Worm (Caenorhabditis elegans) whole organism, L2 larva: ENCODE results near the gene ins-2.

Source experiments
- C34F6.9 ChIP-seq: fragments of 150-350 bp; optimal IDR thresholded peaks from 2 replicates; lab custom pipeline; 2014; ENCODE audit warnings: missing biosample characterization, missing genetic modification characterization
- F13H6.1 ChIP-seq: sonication (generic microtip); optimal IDR thresholded peaks from 2 replicates; lab custom pipeline; 2016; ENCODE audit warnings: missing genetic modification characterization, missing compliant biosample characterization
- R02D3.7 ChIP-seq: fragments of 150-350 bp; optimal IDR thresholded peaks from 2 replicates; lab custom pipeline; 2014; ENCODE audit warnings: missing biosample characterization, missing genetic modification characterization
- Y55F3AM.14 ChIP-seq: fragments of 200-800 bp; sonication (Bioruptor generic); optimal IDR thresholded peaks from 2 replicates; lab custom pipeline; 2018; ENCODE audit warnings: mild to moderate bottlenecking, missing genetic modification characterization, missing compliant biosample characterization
- aly-2 ChIP-seq: fragments of 150-350 bp; optimal IDR thresholded peaks from 2 replicates; lab custom pipeline; 2014; ENCODE audit warnings: missing biosample characterization, missing genetic modification characterization
- ama-1 ChIP-seq: fragments of 150-350 bp; optimal IDR thresholded peaks from 2 replicates; lab custom pipeline; 2018; ENCODE audit warnings: inconsistent platforms
- blmp-1 ChIP-seq: sonication (generic microtip); optimal IDR thresholded peaks from 2 replicates; lab custom pipeline; 2017; ENCODE audit warnings: missing genetic modification characterization, mild to moderate bottlenecking, missing compliant biosample characterization, antibody characterized with exemption, moderate library complexity; ENCODE audit not compliant: insufficient read depth
- dmd-4 ChIP-seq: sonication (generic microtip); optimal IDR thresholded peaks from 2 replicates; lab custom pipeline; 2017; ENCODE audit warnings: missing biosample characterization, missing genetic modification characterization
- elt-3 ChIP-seq: sonication (generic microtip); optimal IDR thresholded peaks from 2 replicates; lab custom pipeline; 2017; ENCODE audit warnings: missing biosample characterization, missing genetic modification characterization
- fos-1 ChIP-seq: fragments of 150-350 bp; optimal IDR thresholded peaks from 2 replicates; lab custom pipeline; 2014; ENCODE audit warnings: missing biosample characterization, missing genetic modification characterization
- gmeb-1 ChIP-seq: fragments of 150-350 bp; optimal IDR thresholded peaks from 2 replicates; lab custom pipeline; 2014; ENCODE audit warnings: missing biosample characterization, missing genetic modification characterization
- lin-11 ChIP-seq: fragments of 150-350 bp; sonication (generic microtip); optimal IDR thresholded peaks from 2 replicates; lab custom pipeline; 2014; ENCODE audit warnings: missing biosample characterization, missing genetic modification characterization, inconsistent platforms, mixed read lengths
- lin-13 ChIP-seq: fragments of 150-350 bp; optimal IDR thresholded peaks from 2 replicates; lab custom pipeline; 2014; ENCODE audit warnings: missing biosample characterization, missing genetic modification reagents, missing genetic modification characterization
- lin-39 ChIP-seq: fragments of 150-350 bp; optimal IDR thresholded peaks from 2 replicates; lab custom pipeline; 2014; ENCODE audit warnings: missing biosample characterization, missing genetic modification reagents, missing genetic modification characterization
- lsy-2 ChIP-seq, 2 experiments: fragments of 150-350 bp in 1 of 2; sonication (generic microtip) in 1 of 2; optimal IDR thresholded peaks; 2 replicates each; lab custom pipeline; 2014 to 2017; ENCODE audit warnings: missing biosample characterization in 2 of 2, missing genetic modification characterization in 2 of 2
- mab-5 ChIP-seq: fragments of 150-350 bp; optimal IDR thresholded peaks from 2 replicates; lab custom pipeline; 2014; ENCODE audit warnings: missing biosample characterization, missing genetic modification characterization
- mbf-1 ChIP-seq: sonication (generic microtip); optimal IDR thresholded peaks from 2 replicates; lab custom pipeline; 2017; ENCODE audit warnings: missing biosample characterization, missing genetic modification characterization
- mdl-1 ChIP-seq, 2 experiments: fragments of 150-350 bp in 1 of 2; sonication (generic microtip) in 1 of 2; optimal IDR thresholded peaks; 2 replicates each; lab custom pipeline; 2017; ENCODE audit warnings: missing biosample characterization in 2 of 2, missing genetic modification characterization in 2 of 2
- nhr-10 ChIP-seq: sonication (generic microtip); optimal IDR thresholded peaks from 2 replicates; lab custom pipeline; 2017; ENCODE audit warnings: missing biosample characterization, missing genetic modification characterization
- nhr-11 ChIP-seq: fragments of 150-350 bp; optimal IDR thresholded peaks from 2 replicates; lab custom pipeline; 2014; ENCODE audit warnings: missing biosample characterization, missing genetic modification characterization
- nhr-12 ChIP-seq: fragments of 150-350 bp; optimal IDR thresholded peaks from 2 replicates; lab custom pipeline; 2014; ENCODE audit warnings: missing biosample characterization, missing genetic modification characterization
- nhr-129 ChIP-seq: fragments of 150-350 bp; optimal IDR thresholded peaks from 2 replicates; lab custom pipeline; 2014; ENCODE audit warnings: missing biosample characterization, missing genetic modification characterization
- nhr-21 ChIP-seq: fragments of 150-350 bp; optimal IDR thresholded peaks from 2 replicates; lab custom pipeline; 2014; ENCODE audit warnings: missing biosample characterization, missing genetic modification characterization
- nhr-77 ChIP-seq: fragments of 150-350 bp; optimal IDR thresholded peaks from 2 replicates; lab custom pipeline; 2014; ENCODE audit warnings: missing biosample characterization, missing genetic modification characterization
- sem-4 ChIP-seq: fragments of 150-350 bp; optimal IDR thresholded peaks from 2 replicates; lab custom pipeline; 2014; ENCODE audit warnings: missing biosample characterization, missing genetic modification reagents, missing genetic modification characterization
- skn-1 ChIP-seq: sonication (generic microtip); optimal IDR thresholded peaks from 2 replicates; lab custom pipeline; 2017; ENCODE audit warnings: missing biosample characterization, missing genetic modification characterization
- sma-3 ChIP-seq: sonication (generic microtip); optimal IDR thresholded peaks from 2 replicates; lab custom pipeline; 2016; ENCODE audit warnings: missing genetic modification reagents, missing genetic modification characterization, missing compliant biosample characterization
- sma-9 ChIP-seq, 2 experiments: fragments of 150-350 bp in 1 of 2; sonication (generic microtip) in 1 of 2; optimal IDR thresholded peaks; 2 replicates each; lab custom pipeline; 2014 to 2016; ENCODE audit warnings: missing genetic modification characterization in 2 of 2, mild to moderate bottlenecking in 1 of 2, missing biosample characterization in 1 of 2, missing compliant biosample characterization in 1 of 2, missing genetic modification reagents in 1 of 2, moderate library complexity in 1 of 2
- snpc-4 ChIP-seq: fragments of 150-350 bp; optimal IDR thresholded peaks from 2 replicates; lab custom pipeline; 2014; ENCODE audit warnings: missing biosample characterization, missing genetic modification characterization
- unc-39 ChIP-seq: fragments of 150-350 bp; optimal IDR thresholded peaks from 2 replicates; lab custom pipeline; 2014; ENCODE audit warnings: missing biosample characterization, missing genetic modification characterization
- unc-55 ChIP-seq: fragments of 150-350 bp; sonication (generic microtip); optimal IDR thresholded peaks from 3 replicates; lab custom pipeline; 2014; ENCODE audit warnings: missing biosample characterization, missing genetic modification reagents, missing genetic modification characterization
- unc-62 ChIP-seq: fragments of 150-350 bp; optimal IDR thresholded peaks from 2 replicates; lab custom pipeline; 2014; ENCODE audit warnings: missing biosample characterization, missing genetic modification reagents, missing genetic modification characterization
- zag-1 ChIP-seq: fragments of 150-350 bp; optimal IDR thresholded peaks from 2 replicates; lab custom pipeline; 2014; ENCODE audit warnings: missing biosample characterization, missing genetic modification characterization
- ztf-1 ChIP-seq: fragments of 200-800 bp; sonication (Bioruptor generic); conservative IDR thresholded peaks from 2 replicates; pipeline ENCODE4 v1.3.6; 2022; ENCODE audit warnings: missing genetic modification characterization, missing compliant biosample characterization
- ztf-4 ChIP-seq: fragments of 150-350 bp; optimal IDR thresholded peaks from 2 replicates; lab custom pipeline; 2014; ENCODE audit warnings: missing biosample characterization, missing genetic modification characterization

Gene ins-2

DNA sequence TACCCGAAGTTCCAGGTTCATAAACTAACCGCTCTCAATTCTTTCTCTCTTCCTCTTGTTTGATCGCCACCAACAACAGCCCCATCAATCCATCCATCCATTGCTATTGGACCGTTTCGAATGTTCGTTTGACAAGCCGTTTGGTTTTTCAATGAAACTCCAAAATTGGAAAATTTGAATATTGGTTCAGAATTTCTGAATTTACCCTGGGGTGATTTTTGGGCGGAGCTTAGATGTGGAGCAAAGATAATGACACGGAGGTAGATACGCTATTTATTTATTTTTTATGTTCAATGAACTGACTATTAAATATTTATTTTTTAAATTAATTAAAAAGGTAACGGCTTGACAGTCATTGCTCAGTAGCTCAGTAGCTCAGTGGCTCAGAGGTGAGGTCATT lies 44.1 kb upstream of the ins-2 start, which contains the start of gene B0034.2:
B0034.2 (minus strand) TSS at position 101 of the 400 bp plus-strand sequence.
- no peak for TF ChIP-seq mdl-1 (tag; optimal IDR thresholded peaks at IDR 0.05; lab: Kevin White, UChicago)
- no peak for TF ChIP-seq nhr-21 (tag; lab: Kevin White, UChicago)

DNA sequence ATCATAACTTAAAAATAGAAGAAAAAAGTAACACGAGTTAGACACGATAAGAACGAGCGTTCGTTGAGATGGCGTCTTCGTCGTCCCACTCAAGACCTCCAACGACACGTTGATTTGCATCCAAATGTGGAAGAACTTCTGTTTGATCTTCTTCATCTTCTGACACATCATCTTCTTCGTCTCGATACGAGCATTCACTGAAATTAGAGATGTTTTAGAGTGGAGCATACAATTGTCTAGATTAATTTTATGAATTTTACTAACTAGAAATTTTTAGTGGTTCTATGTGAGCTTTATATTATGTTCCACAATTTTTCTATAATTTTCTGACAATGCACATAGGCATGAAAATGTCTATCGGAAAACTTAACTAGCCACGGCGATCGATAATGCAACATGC lies 42.5 kb upstream of the ins-2 start:
- no peak for TF ChIP-seq lin-13 (GFP tag; lab: Kevin White, UChicago)
- no peak for TF ChIP-seq ztf-4 (tag; lab: Kevin White, UChicago)
- TF ChIP-seq C34F6.9 (tag; lab: Kevin White, UChicago), result no peak
- TF ChIP-seq zag-1 (tag; lab: Kevin White, UChicago), result no peak
- TF ChIP-seq nhr-12 (tag; lab: Kevin White, UChicago), result no peak
- TF ChIP-seq skn-1 (tag; lab: Kevin White, UChicago), result no peak

DNA sequence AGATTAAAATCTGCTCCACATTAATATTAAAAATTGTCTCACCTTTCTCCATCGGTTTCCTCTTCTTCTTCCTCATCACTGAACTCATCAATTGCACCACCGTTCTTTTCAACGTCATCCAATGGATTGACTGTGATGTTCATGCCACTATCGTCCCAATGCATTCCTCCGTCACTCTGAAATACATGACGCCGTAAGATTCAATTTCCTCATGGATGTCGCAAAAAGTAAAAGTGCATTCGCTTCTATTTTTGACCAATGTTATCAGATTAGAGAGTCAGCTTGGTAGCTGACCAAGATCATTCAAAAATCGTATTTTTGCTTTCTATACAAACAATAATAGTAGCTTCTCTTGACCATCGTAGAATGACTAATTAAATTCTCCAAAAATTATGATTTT lies 41.9 kb upstream of the ins-2 start:
- TF ChIP-seq mbf-1 (tag; lab: Kevin White, UChicago) (no peak), nhr-10 (tag; lab: Kevin White, UChicago) (no peak), snpc-4 (no peak), lin-11 (no peak), zag-1 (tag; lab: Kevin White, UChicago) (no peak), lsy-2 (tag; optimal IDR thresholded peaks at IDR 0.05; lab: Kevin White, UChicago) (no peak), nhr-12 (tag; lab: Kevin White, UChicago) (no peak), C34F6.9 (tag; lab: Kevin White, UChicago) (no peak), R02D3.7 (no peak), mab-5 (tag; lab: Kevin White, UChicago) (no peak), elt-3 (tag; lab: Kevin White, UChicago) (no peak)

DNA sequence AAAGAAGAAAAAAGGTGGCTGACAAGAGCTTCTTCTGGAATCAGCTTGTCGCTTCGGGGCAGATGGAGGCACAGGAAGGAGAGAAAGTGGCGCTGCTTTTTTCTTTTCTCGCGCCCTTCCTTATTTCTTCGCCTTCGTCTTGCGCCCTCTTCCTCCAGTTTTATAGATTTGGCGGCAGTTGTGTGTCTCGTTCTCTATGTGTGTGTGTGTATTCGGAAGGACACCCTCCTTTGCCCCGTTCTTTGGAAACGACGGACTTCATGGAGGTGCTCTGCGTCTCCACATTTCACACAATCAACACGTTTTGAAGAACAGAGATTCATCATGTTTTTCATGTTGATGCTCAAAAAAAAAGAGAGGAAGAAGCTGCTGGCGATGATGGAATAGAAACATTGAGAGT lies 39.6 kb upstream of the ins-2 start:
- TF ChIP-seq F13H6.1 (peak; percentile 29), C34F6.9 (tag; lab: Kevin White, UChicago) (peak; percentile 36), sma-9 (GFP tag; optimal IDR thresholded peaks at IDR 0.05; lab: Kevin White, UChicago) (peak; percentile 22), sma-9 (tag; optimal IDR thresholded peaks at IDR 0.05; lab: Kevin White, UChicago) (no peak), zag-1 (tag; lab: Kevin White, UChicago) (peak; percentile 32), Y55F3AM.14 (GFP tag; lab: Kevin White, UChicago) (peak; percentile 4), unc-55 (peak; percentile 29), nhr-77 (tag; lab: Kevin White, UChicago) (no peak), unc-39 (tag; lab: Kevin White, UChicago) (no peak)

DNA sequence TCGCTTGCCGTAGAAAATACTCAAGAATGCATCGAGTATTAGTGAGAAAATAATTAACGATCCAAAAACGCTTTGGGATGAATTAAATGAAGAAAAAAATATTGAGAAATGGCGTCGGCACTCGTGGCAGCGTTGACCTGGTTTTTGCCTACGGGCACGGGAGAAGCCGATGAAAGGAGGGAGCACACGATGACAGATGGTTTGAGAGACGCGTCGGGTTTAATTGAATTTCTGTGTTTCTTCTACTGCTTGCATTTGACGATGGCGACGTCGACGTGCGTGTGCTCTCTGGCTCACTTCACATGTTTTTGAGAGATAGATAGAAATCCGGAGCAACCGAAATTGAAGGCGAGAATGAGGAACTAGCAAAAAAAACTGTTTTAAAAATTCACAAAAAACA lies 37.7 kb upstream of the ins-2 start:
- TF ChIP-seq lin-39 (no peak), mbf-1 (tag; lab: Kevin White, UChicago) (no peak), aly-2 (tag; lab: Kevin White, UChicago) (no peak), blmp-1 (tag; lab: Kevin White, UChicago) (no peak), mdl-1 (tag; optimal IDR thresholded peaks at IDR 0.05; lab: Kevin White, UChicago) (no peak), sma-9 (GFP tag; optimal IDR thresholded peaks at IDR 0.05; lab: Kevin White, UChicago) (no peak), sma-9 (tag; optimal IDR thresholded peaks at IDR 0.05; lab: Kevin White, UChicago) (no peak), nhr-129 (no peak)
- TF ChIP-seq, all 48 proteins: peak for 0

DNA sequence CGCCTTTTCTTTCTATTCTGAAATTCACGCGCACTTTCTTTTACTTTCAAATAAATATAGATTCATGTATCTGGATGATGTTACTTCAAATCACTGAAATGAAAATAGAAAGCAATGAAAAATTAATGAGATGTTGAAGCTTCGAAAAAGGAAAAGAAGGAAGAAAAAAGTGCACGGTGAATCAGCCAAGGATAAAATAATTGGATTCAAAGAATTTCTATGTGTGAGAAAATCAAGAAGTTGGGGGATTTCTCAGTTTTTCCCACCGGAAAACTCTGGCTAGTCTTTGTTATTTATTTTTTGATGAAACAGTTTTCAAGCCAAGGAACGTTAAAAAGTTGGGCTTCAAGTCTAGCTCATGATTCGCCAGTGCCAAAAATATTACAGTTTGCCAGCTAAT lies 36.6 kb upstream of the ins-2 start:
- TF ChIP-seq lin-11, result no peak
- no peak for TF ChIP-seq lin-13 (GFP tag; lab: Kevin White, UChicago)
- TF ChIP-seq gmeb-1 (tag; lab: Kevin White, UChicago), result no peak
- TF ChIP-seq dmd-4, result no peak
- no peak for TF ChIP-seq sma-3
- TF ChIP-seq elt-3 (tag; lab: Kevin White, UChicago), result no peak
- no peak for TF ChIP-seq aly-2 (tag; lab: Kevin White, UChicago)
- TF ChIP-seq unc-62 (GFP tag; lab: Kevin White, UChicago), result no peak
- no peak for TF ChIP-seq fos-1
- TF ChIP-seq sem-4 (tag; lab: Kevin White, UChicago), result no peak
- TF ChIP-seq ztf-4 (tag; lab: Kevin White, UChicago), result no peak
- no peak for TF ChIP-seq lsy-2 (tag; optimal IDR thresholded peaks at IDR 0.05; lab: Kevin White, UChicago)
- TF ChIP-seq ztf-1 (GFP tag; lab: Robert Waterston, UW), result no peak
- TF ChIP-seq nhr-11 (tag; lab: Kevin White, UChicago), result no peak
- TF ChIP-seq ama-1 (lab: Kevin White, UChicago), result no peak
- TF ChIP-seq nhr-77 (tag; lab: Kevin White, UChicago), result no peak
- no peak for TF ChIP-seq C34F6.9 (tag; lab: Kevin White, UChicago)
